Fruit fly (Drosophila melanogaster): ENCODE measurements around the gene Mcm2.

The Mcm2 gene

DNA sequence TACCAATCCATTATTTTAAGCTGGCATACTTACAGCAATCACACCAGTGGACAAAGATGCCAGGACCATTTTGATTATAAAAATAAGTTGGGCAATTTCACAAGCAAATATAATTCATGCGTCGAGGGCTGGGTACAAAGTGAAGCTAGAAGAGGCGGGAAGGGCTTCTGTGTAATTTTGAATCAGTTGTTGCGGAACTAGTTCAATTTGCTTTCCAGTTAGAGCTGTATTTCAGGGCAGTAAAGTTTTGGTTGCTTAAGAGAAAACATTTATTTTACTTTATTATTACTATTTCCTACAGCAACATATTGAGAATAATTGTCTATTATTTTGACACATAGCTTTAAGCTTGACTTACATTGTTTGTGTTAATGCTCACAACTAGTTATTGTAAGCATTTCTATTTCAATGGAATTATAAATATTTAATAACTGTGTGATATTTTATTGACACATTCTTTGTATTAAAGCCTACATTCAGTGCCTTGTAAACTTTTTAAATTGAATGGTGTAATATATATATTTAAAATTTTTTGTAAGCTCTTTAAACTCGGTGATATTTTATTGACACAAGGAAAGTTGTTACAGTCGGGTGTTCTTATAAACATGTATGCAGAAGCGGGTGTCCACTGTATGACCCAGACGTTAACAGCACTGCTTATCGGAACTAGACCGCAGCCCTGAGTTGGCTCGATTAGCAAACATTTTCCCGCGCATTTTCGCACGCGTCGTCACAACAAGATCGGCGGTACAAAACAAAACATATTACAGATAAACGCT lies at the start of gene Mcm2, which contains the start of gene RPA1 (continued):
- TF ChIP-seq CG6254 (GFP tag; optimal IDR thresholded peaks at IDR 0.05) (no peak), Hr78 (GFP tag; optimal IDR thresholded peaks at IDR 0.05) (no peak), Meics (GFP tag; optimal IDR thresholded peaks at IDR 0.05) (peak; percentile 74), crol (GFP tag; IDR thresholded peaks at IDR 0.05) (no peak), CG43689 (GFP tag; IDR thresholded peaks at IDR 0.05) (no peak), ci (GFP tag; IDR thresholded peaks at IDR 0.05) (peak; percentile 69), nmo (GFP tag; optimal IDR thresholded peaks at IDR 0.05) (peak; percentile 87), CG2889 (GFP tag; IDR thresholded peaks at IDR 0.05) (peak; percentile 73; the same call in 2 of the 3 replicates), CG31365 (tag; optimal IDR thresholded peaks at IDR 0.05) (peak; percentile 86), pan (optimal IDR thresholded peaks at IDR 0.05) (no peak), pan (GFP tag; optimal IDR thresholded peaks at IDR 0.05 in 1 of 2, IDR thresholded peaks at IDR 0.05 in 1 of 2) (peak in 1 of 2 experiments; percentile 79), CG12071 (GFP tag; optimal IDR thresholded peaks at IDR 0.05) (no peak), CG17359 (tag; optimal IDR thresholded peaks at IDR 0.05) (peak; percentile 63), Awh (GFP tag; IDR thresholded peaks at IDR 0.05) (peak; percentile 37; the same call in 1 of the 2 replicates), Xrp1 (GFP tag; IDR thresholded peaks at IDR 0.05) (peak; percentile 71), CG1603 (tag; optimal IDR thresholded peaks at IDR 0.05) (peak; percentile 32), Mrtf (GFP tag; IDR thresholded peaks at IDR 0.05) (peak; percentile 75; the same call in 1 of the 3 replicates), ac (GFP tag; optimal IDR thresholded peaks at IDR 0.05) (no peak), CG2875 (GFP tag; optimal IDR thresholded peaks at IDR 0.05) (peak; percentile 28), Ravus (GFP tag; IDR thresholded peaks at IDR 0.05) (no peak), gt (GFP tag; IDR thresholded peaks at IDR 0.05) (no peak), Mes4 (GFP tag; optimal IDR thresholded peaks at IDR 0.05) (no peak), Lpt (GFP tag; optimal IDR thresholded peaks at IDR 0.05) (no peak), cad (GFP tag; optimal IDR thresholded peaks at IDR 0.05) (no peak), CG8944 (GFP tag; optimal IDR thresholded peaks at IDR 0.05) (no peak), MTF-1 (GFP tag; optimal IDR thresholded peaks at IDR 0.05; ENCODE audit: borderline replicate concordance) (peak; percentile 32), p53 (GFP tag; optimal IDR thresholded peaks at IDR 0.05) (peak; percentile 14), CG7928 (GFP tag; optimal IDR thresholded peaks at IDR 0.05) (peak; percentile 93), CG12769 (tag; optimal IDR thresholded peaks at IDR 0.05) (no peak), CG7556 (GFP tag; optimal IDR thresholded peaks at IDR 0.05) (peak; percentile 75), CG13424 (tag; optimal IDR thresholded peaks at IDR 0.05) (peak; percentile 85), tup (GFP tag; optimal IDR thresholded peaks at IDR 0.05) (peak; percentile 33), lab (GFP tag; optimal IDR thresholded peaks at IDR 0.05) (no peak), CG3847 (GFP tag; IDR thresholded peaks at IDR 0.05) (peak; percentile 76; the same call in 1 of the 2 replicates), btn (GFP tag; optimal IDR thresholded peaks at IDR 0.05) (no peak), zf30C (GFP tag; optimal IDR thresholded peaks at IDR 0.05) (no peak), CG7271 (tag; optimal IDR thresholded peaks at IDR 0.05) (no peak), CG15514 (GFP tag; optimal IDR thresholded peaks at IDR 0.05) (peak; percentile 98), tll (GFP tag; optimal IDR thresholded peaks at IDR 0.05) (no peak), Oli (tag; optimal IDR thresholded peaks at IDR 0.05) (peak; percentile 71), CG17568 (GFP tag; optimal IDR thresholded peaks at IDR 0.05) (no peak), knrl (GFP tag; IDR thresholded peaks at IDR 0.05; ENCODE audit: partially characterized antibody) (no peak; the same call in 2 of the 3 replicates), CG4707 (GFP tag; optimal IDR thresholded peaks at IDR 0.05) (no peak), nom (GFP tag; optimal IDR thresholded peaks at IDR 0.05) (peak; percentile 59), NC2α (GFP tag; optimal IDR thresholded peaks at IDR 0.05) (no peak), zfh1 (GFP tag; IDR thresholded peaks at IDR 0.05) (peak; percentile 82), inv (GFP tag; IDR thresholded peaks at IDR 0.05; ENCODE audit: partially characterized antibody) (no peak), CG15073 (GFP tag; optimal IDR thresholded peaks at IDR 0.05) (peak; percentile 18)

All from whole organism, embryonic.